Worm (Caenorhabditis elegans): ENCODE results near the gene sams-4.

- TF ChIP-seq elt-3 (tag; optimal IDR thresholded peaks at IDR 0.05), result no peak
- no peak for TF ChIP-seq elt-1 (tag; optimal IDR thresholded peaks at IDR 0.05; ENCODE audit: borderline replicate concordance, insufficient read depth)
- TF ChIP-seq flh-1 (GFP tag; optimal IDR thresholded peaks at IDR 0.05), result no peak
- TF ChIP-seq ztf-11 (tag; optimal IDR thresholded peaks at IDR 0.05), result no peak
- no peak for TF ChIP-seq mab-5 (tag; optimal IDR thresholded peaks at IDR 0.05)
These were observed 9.4 kb upstream of the sams-4 start for ce11 chrIV:5855608-5856007.
